Worm (Caenorhabditis elegans) whole organism, L4 larva: ENCODE data around the gene dkc-1.

Experiments
- D1046.2 ChIP-seq: fragments of 200-800 bp; sonication (Bioruptor generic); IDR thresholded peaks from 2 replicates; pipeline ENCODE4 v1.3.6; 2022; ENCODE audit warnings: missing genetic modification characterization, missing compliant biosample characterization
- F26F4.8 ChIP-seq: fragments of 200-800 bp; sonication (Bioruptor generic); conservative IDR thresholded peaks from 2 replicates; pipeline ENCODE4 v1.3.6; 2022; ENCODE audit warnings: missing genetic modification characterization, missing compliant biosample characterization
- T20F7.1 ChIP-seq: fragments of 200-800 bp; sonication (Bioruptor generic); optimal IDR thresholded peaks from 2 replicates; lab custom pipeline; 2018; ENCODE audit warnings: mild to moderate bottlenecking, missing genetic modification characterization, missing compliant biosample characterization
- Y48G9A.11 ChIP-seq: fragments of 200-800 bp; sonication (Bioruptor generic); IDR thresholded peaks from 2 replicates; pipeline ENCODE4 v1.3.6; 2022; ENCODE audit warnings: missing genetic modification reagents, missing genetic modification characterization, missing compliant biosample characterization
- Y5F2A.4 ChIP-seq: fragments of 200-800 bp; sonication (Bioruptor generic); optimal IDR thresholded peaks from 2 replicates; lab custom pipeline; 2018; ENCODE audit warnings: mild to moderate bottlenecking, missing genetic modification characterization, missing compliant biosample characterization
- Y75B8A.6 ChIP-seq: fragments of 200-800 bp; sonication (Bioruptor generic); IDR thresholded peaks from 2 replicates; pipeline ENCODE4 v1.3.6; 2022; ENCODE audit warnings: missing genetic modification reagents, missing genetic modification characterization, missing compliant biosample characterization
- ZK337.2 ChIP-seq: fragments of 200-800 bp; sonication (Bioruptor generic); IDR thresholded peaks from 2 replicates; pipeline ENCODE4 v1.3.6; 2022; ENCODE audit warnings: missing genetic modification reagents, missing genetic modification characterization, missing compliant biosample characterization
- ama-1 ChIP-seq: fragments of 150-350 bp; optimal IDR thresholded peaks from 2 replicates; lab custom pipeline; 2014; ENCODE audit warnings: inconsistent platforms, mixed read lengths
- attf-4 ChIP-seq: sonication (generic microtip); optimal IDR thresholded peaks from 3 replicates; lab custom pipeline; 2017; ENCODE audit warnings: missing biosample characterization, missing genetic modification characterization
- ceh-20 ChIP-seq: fragments of 200-800 bp; sonication (Bioruptor generic); IDR thresholded peaks from 2 replicates; pipeline ENCODE4 v1.3.6; 2022; ENCODE audit warnings: missing genetic modification reagents, missing genetic modification characterization, missing compliant biosample characterization
- ceh-28 ChIP-seq: fragments of 150-350 bp; optimal IDR thresholded peaks from 2 replicates; lab custom pipeline; 2014; ENCODE audit warnings: missing biosample characterization, missing genetic modification reagents, missing genetic modification characterization
- ceh-44 ChIP-seq: fragments of 200-800 bp; sonication (Bioruptor generic); IDR thresholded peaks from 2 replicates; pipeline ENCODE4 v1.3.6; 2022; ENCODE audit warnings: missing genetic modification reagents, missing genetic modification characterization, missing compliant biosample characterization
- daf-12 ChIP-seq: fragments of 150-350 bp; optimal IDR thresholded peaks from 2 replicates; lab custom pipeline; 2014; ENCODE audit warnings: missing biosample characterization, missing genetic modification reagents, missing genetic modification characterization
- daf-8 ChIP-seq: fragments of 200-800 bp; sonication (Bioruptor generic); IDR thresholded peaks from 2 replicates; pipeline ENCODE4 v1.3.6; 2022; ENCODE audit warnings: missing genetic modification characterization, missing compliant biosample characterization
- dmd-6 ChIP-seq: fragments of 200-800 bp; sonication (Bioruptor generic); IDR thresholded peaks from 2 replicates; pipeline ENCODE4 v1.3.6; 2022; ENCODE audit warnings: missing genetic modification reagents, missing genetic modification characterization, missing compliant biosample characterization
- dmd-8 ChIP-seq: fragments of 200-800 bp; sonication (Bioruptor generic); IDR thresholded peaks from 2 replicates; pipeline ENCODE4 v1.3.6; 2022; ENCODE audit warnings: missing genetic modification characterization, missing compliant biosample characterization
- dmd-9 ChIP-seq: fragments of 200-800 bp; sonication (Bioruptor generic); IDR thresholded peaks from 2 replicates; pipeline ENCODE4 v1.3.6; 2022; ENCODE audit warnings: missing genetic modification reagents, missing genetic modification characterization, missing compliant biosample characterization
- dpl-1 ChIP-seq: fragments of 150-350 bp; optimal IDR thresholded peaks from 2 replicates; lab custom pipeline; 2014; ENCODE audit warnings: missing biosample characterization, missing genetic modification reagents, missing genetic modification characterization
- duxl-1 ChIP-seq: sonication (generic microtip); optimal IDR thresholded peaks from 2 replicates; lab custom pipeline; 2016; ENCODE audit warnings: mild to moderate bottlenecking, missing genetic modification characterization, moderate library complexity, missing compliant biosample characterization; ENCODE audit not compliant: poor library complexity
- dve-1 ChIP-seq: sonication (generic microtip); optimal IDR thresholded peaks from 2 replicates; lab custom pipeline; 2017; ENCODE audit warnings: antibody characterized with exemption, mild to moderate bottlenecking, missing genetic modification characterization, missing compliant biosample characterization; ENCODE audit not compliant: insufficient read depth
- egl-27 ChIP-seq: sonication (generic microtip); optimal IDR thresholded peaks from 3 replicates; lab custom pipeline; 2017; ENCODE audit warnings: missing biosample characterization, missing genetic modification reagents, missing genetic modification characterization
- egl-43 ChIP-seq: fragments of 200-800 bp; sonication (Bioruptor generic); IDR thresholded peaks from 2 replicates; pipeline ENCODE4 v1.3.6; 2022; ENCODE audit warnings: missing genetic modification reagents, missing genetic modification characterization, missing compliant biosample characterization
- fkh-10 ChIP-seq: fragments of 150-350 bp; optimal IDR thresholded peaks from 2 replicates; lab custom pipeline; 2014; ENCODE audit warnings: missing biosample characterization, missing genetic modification reagents, missing genetic modification characterization
- gei-8 ChIP-seq: fragments of 200-800 bp; sonication (Bioruptor generic); optimal IDR thresholded peaks from 2 replicates; lab custom pipeline; 2018; ENCODE audit warnings: mild to moderate bottlenecking, missing genetic modification characterization, missing compliant biosample characterization
- hlh-30 ChIP-seq: sonication (generic microtip); optimal IDR thresholded peaks from 2 replicates; lab custom pipeline; 2017; ENCODE audit warnings: antibody characterized with exemption, mild to moderate bottlenecking, missing genetic modification characterization, missing compliant biosample characterization; ENCODE audit not compliant: insufficient read depth
- lim-7 ChIP-seq: fragments of 200-800 bp; sonication (Bioruptor generic); IDR thresholded peaks from 2 replicates; pipeline ENCODE4 v1.3.6; 2022; ENCODE audit warnings: missing genetic modification characterization, missing compliant biosample characterization
- lin-13 ChIP-seq: fragments of 150-350 bp; optimal IDR thresholded peaks from 2 replicates; lab custom pipeline; 2014; ENCODE audit warnings: missing biosample characterization, missing genetic modification reagents, missing genetic modification characterization
- lin-29 ChIP-seq: fragments of 200-800 bp; sonication (Bioruptor generic); IDR thresholded peaks from 2 replicates; pipeline ENCODE4 v1.3.6; 2022; ENCODE audit warnings: missing genetic modification reagents, missing genetic modification characterization, missing compliant biosample characterization
- lin-39 ChIP-seq: fragments of 150-350 bp; optimal IDR thresholded peaks from 2 replicates; lab custom pipeline; 2014; ENCODE audit warnings: missing biosample characterization, missing genetic modification reagents, missing genetic modification characterization
- lir-3 ChIP-seq: sonication (generic microtip); optimal IDR thresholded peaks from 2 replicates; lab custom pipeline; 2016; ENCODE audit warnings: mild to moderate bottlenecking, missing genetic modification characterization, missing compliant biosample characterization
- madf-5 ChIP-seq, 2 experiments: fragments of 200-800 bp; sonication (Bioruptor generic); IDR thresholded peaks; 2 replicates each; pipeline ENCODE4 v1.3.6; 2022; ENCODE audit warnings: missing compliant biosample characterization in 2 of 2, missing genetic modification characterization in 2 of 2
- mes-2 ChIP-seq: sonication (generic microtip); optimal IDR thresholded peaks from 2 replicates; lab custom pipeline; 2016; ENCODE audit warnings: missing genotype, mild to moderate bottlenecking, missing genetic modification characterization, missing compliant biosample characterization; ENCODE audit not compliant: poor library complexity, severe bottlenecking
- mxl-2 ChIP-seq: fragments of 200-800 bp; sonication (Bioruptor generic); conservative IDR thresholded peaks from 2 replicates; pipeline ENCODE4 v1.3.6; 2022; ENCODE audit warnings: missing genetic modification reagents, missing genetic modification characterization, missing compliant biosample characterization
- mxl-3 ChIP-seq: fragments of 200-800 bp; sonication (Bioruptor generic); optimal IDR thresholded peaks from 2 replicates; lab custom pipeline; 2018; ENCODE audit warnings: mild to moderate bottlenecking, missing genetic modification characterization, missing compliant biosample characterization
- nhr-10 ChIP-seq: fragments of 150-350 bp; optimal IDR thresholded peaks from 2 replicates; lab custom pipeline; 2014; ENCODE audit warnings: missing biosample characterization, missing genetic modification characterization
- nhr-102 ChIP-seq: sonication (generic microtip); optimal IDR thresholded peaks from 2 replicates; lab custom pipeline; 2016; ENCODE audit warnings: mild to moderate bottlenecking, missing genetic modification characterization, moderate library complexity, missing compliant biosample characterization
- nhr-28 ChIP-seq: fragments of 150-350 bp; optimal IDR thresholded peaks from 2 replicates; lab custom pipeline; 2014; ENCODE audit warnings: missing biosample characterization, missing genetic modification characterization
- nhr-6 ChIP-seq: fragments of 150-350 bp; optimal IDR thresholded peaks from 2 replicates; lab custom pipeline; 2014; ENCODE audit warnings: missing biosample characterization, missing genetic modification characterization
- nhr-77 ChIP-seq: fragments of 150-350 bp; optimal IDR thresholded peaks from 2 replicates; lab custom pipeline; 2014; ENCODE audit warnings: missing biosample characterization, missing genetic modification characterization
- pha-4 ChIP-seq, 2 experiments: fragments of 150-350 bp in 1 of 2; fragments of 200-800 bp in 1 of 2; sonication (Bioruptor generic) in 1 of 2; IDR thresholded peaks in 1 of 2; optimal IDR thresholded peaks in 1 of 2; 2 replicates each; pipeline versions ENCODE4 v1.3.6 to Lab custom; 2014 to 2022; ENCODE audit warnings: missing genetic modification characterization in 2 of 2, missing genetic modification reagents in 2 of 2, missing biosample characterization in 1 of 2, missing compliant biosample characterization in 1 of 2
- php-3 ChIP-seq: fragments of 200-800 bp; sonication (Bioruptor generic); IDR thresholded peaks from 2 replicates; pipeline ENCODE4 v1.3.6; 2022; ENCODE audit warnings: missing genetic modification reagents, missing genetic modification characterization, missing compliant biosample characterization
- sdz-12 ChIP-seq: fragments of 200-800 bp; sonication (Bioruptor generic); optimal IDR thresholded peaks from 2 replicates; lab custom pipeline; 2018; ENCODE audit warnings: mild to moderate bottlenecking, missing genetic modification characterization, missing compliant biosample characterization
- skn-1 ChIP-seq: fragments of 150-350 bp; optimal IDR thresholded peaks from 2 replicates; lab custom pipeline; 2014; ENCODE audit warnings: missing biosample characterization, missing genetic modification characterization
- snpc-1.2 ChIP-seq: fragments of 200-800 bp; sonication (Bioruptor generic); IDR thresholded peaks from 2 replicates; pipeline ENCODE4 v1.3.6; 2022; ENCODE audit warnings: missing genetic modification reagents, missing genetic modification characterization, missing compliant biosample characterization
- tra-1 ChIP-seq: fragments of 200-800 bp; sonication (Bioruptor generic); IDR thresholded peaks from 2 replicates; pipeline ENCODE4 v1.3.6; 2022; ENCODE audit warnings: missing genetic modification reagents, missing genetic modification characterization, missing compliant biosample characterization
- zag-1 ChIP-seq: fragments of 150-350 bp; optimal IDR thresholded peaks from 2 replicates; lab custom pipeline; 2014; ENCODE audit warnings: missing biosample characterization, missing genetic modification characterization
- zfp-3 ChIP-seq: fragments of 200-800 bp; sonication (Bioruptor generic); conservative IDR thresholded peaks from 2 replicates; pipeline ENCODE4 v1.3.6; 2022; ENCODE audit warnings: missing genetic modification reagents, missing genetic modification characterization, missing compliant biosample characterization
- zip-11 ChIP-seq: fragments of 200-800 bp; sonication (Bioruptor generic); IDR thresholded peaks from 2 replicates; pipeline ENCODE4 v1.3.6; 2022; ENCODE audit warnings: missing genetic modification characterization, missing compliant biosample characterization
- zip-2 ChIP-seq: fragments of 150-350 bp; optimal IDR thresholded peaks from 2 replicates; lab custom pipeline; 2014; ENCODE audit warnings: missing biosample characterization, missing genetic modification characterization

dkc-1 gene

DNA sequence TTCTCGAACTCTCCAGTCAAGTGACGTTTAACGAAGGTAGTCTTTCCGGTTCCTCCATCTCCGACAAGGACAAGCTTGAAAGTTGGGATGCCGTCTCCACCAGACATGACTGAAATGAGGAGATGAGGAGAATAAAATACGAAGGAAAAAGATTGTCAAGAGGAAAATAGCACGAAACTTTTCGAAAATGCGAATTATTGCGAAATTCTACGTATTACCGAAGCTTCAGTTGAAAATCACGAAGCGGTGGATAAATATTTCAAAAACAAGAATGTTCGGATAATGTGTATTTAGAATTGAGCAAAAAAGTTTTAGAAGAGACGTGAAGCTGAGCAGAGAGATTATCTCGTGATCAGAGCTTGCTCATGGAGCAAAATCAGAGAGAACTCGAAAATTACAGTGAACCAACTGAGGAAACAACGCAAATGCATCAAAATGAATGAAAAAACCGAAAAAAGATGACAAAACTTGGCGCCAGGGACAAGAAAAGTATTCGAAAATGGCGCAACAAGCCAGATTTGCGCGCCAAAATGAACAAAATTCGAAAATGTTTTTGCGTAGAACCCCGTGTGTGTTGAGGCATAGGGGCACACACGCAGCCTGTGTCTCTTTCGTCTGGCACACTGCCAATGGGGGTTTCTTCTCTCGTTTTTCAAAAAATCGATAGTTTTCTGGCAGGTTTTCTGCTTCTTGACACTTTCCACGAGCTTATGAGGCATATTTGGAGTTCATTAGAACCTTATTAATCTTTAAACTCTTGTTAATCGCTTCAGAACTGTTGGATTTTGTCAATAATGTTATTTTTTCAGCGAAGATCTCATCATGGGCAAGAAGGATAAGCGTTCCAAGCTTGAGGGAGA is at the start of gene dkc-1, which contains the start of gene ran-1:
Gene dkc-1, plus strand, starts transcription at position 810 of the 860 bp plus-strand sequence.
Gene ran-1, minus strand, starts transcription at position 109 of the 860 bp plus-strand sequence.
- TF ChIP-seq T20F7.1 (GFP tag; lab: Kevin White, UChicago) (no peak), hlh-30 (tag; lab: Kevin White, UChicago) (peak; percentile 66), pha-4 (GFP tag; IDR thresholded peaks at IDR 0.05; lab: Robert Waterston, UW) (no peak), pha-4 (tag; optimal IDR thresholded peaks at IDR 0.05; lab: Kevin White, UChicago) (peak; percentile 25), tra-1 (GFP tag; lab: Robert Waterston, UW) (no peak), ceh-44 (GFP tag; lab: Robert Waterston, UW) (0 out of 2 replicates have a peak, but pooled peaks have one; percentile 49), ceh-28 (tag; lab: Kevin White, UChicago) (peak; percentile 48), zag-1 (tag; lab: Kevin White, UChicago) (no peak), daf-12 (no peak), mxl-2 (GFP tag; lab: Robert Waterston, UW) (no peak), D1046.2 (GFP tag; lab: Robert Waterston, UW) (no peak; the same call in 1 of the 2 replicates), gei-8 (no peak), dmd-9 (peak; percentile 59; the same call in 1 of the 2 replicates), lir-3 (tag; lab: Kevin White, UChicago) (no peak), snpc-1.2 (no peak), Y48G9A.11 (peak; percentile 67), daf-8 (GFP tag; lab: Robert Waterston, UW) (no peak), lin-29 (GFP tag; lab: Robert Waterston, UW) (no peak), nhr-6 (tag; lab: Kevin White, UChicago) (peak; percentile 33), ceh-20 (GFP tag; lab: Robert Waterston, UW) (no peak), dpl-1 (GFP tag; lab: Kevin White, UChicago) (peak; percentile 87), nhr-77 (tag; lab: Kevin White, UChicago) (no peak), egl-27 (tag; lab: Kevin White, UChicago) (no peak), dve-1 (tag; lab: Kevin White, UChicago) (peak; percentile 79), attf-4 (tag; lab: Kevin White, UChicago) (no peak), ama-1 (peak; percentile 27), nhr-102 (peak; percentile 12), lin-13 (peak; percentile 87), nhr-28 (peak; percentile 54), Y5F2A.4 (no peak), fkh-10 (GFP tag; lab: Kevin White, UChicago) (no peak), dmd-6 (GFP tag; lab: Robert Waterston, UW) (peak; percentile 58), skn-1 (tag; lab: Kevin White, UChicago) (no peak), lim-7 (no peak), php-3 (no peak), mes-2 (tag; lab: Kevin White, UChicago) (peak; percentile 84), zip-11 (GFP tag; lab: Robert Waterston, UW) (no peak), nhr-10 (no peak), zfp-3 (GFP tag; lab: Robert Waterston, UW) (no peak), egl-43 (GFP tag; lab: Robert Waterston, UW) (no peak), lin-39 (tag; lab: Kevin White, UChicago) (no peak), ZK337.2 (GFP tag; lab: Robert Waterston, UW) (no peak), duxl-1 (tag; lab: Kevin White, UChicago) (no peak), sdz-12 (GFP tag; lab: Kevin White, UChicago) (no peak), mxl-3 (GFP tag; lab: Kevin White, UChicago) (peak; percentile 9), F26F4.8 (GFP tag; lab: Robert Waterston, UW) (no peak), dmd-8 (GFP tag; lab: Robert Waterston, UW) (no peak), madf-5 (GFP tag; IDR thresholded peaks at IDR 0.05; lab: Robert Waterston, UW) (no peak), Y75B8A.6 (GFP tag; lab: Robert Waterston, UW) (no peak), zip-2 (tag; lab: Kevin White, UChicago) (no peak)
